Fruit fly (Drosophila melanogaster) whole organism, embryonic: Measurements from ENCODE around the gene dtn.

Experiments
- Antp ChIP-seq: fragments of 200-800 bp; sonication (Bioruptor generic); optimal IDR thresholded peaks from 3 replicates; lab custom pipeline; 2016; ENCODE audit warnings: missing biosample characterization, missing genetic modification characterization
- BEAF-32 ChIP-seq: fragments of 200-800 bp; sonication (Bioruptor generic); optimal IDR thresholded peaks from 3 replicates; lab custom pipeline; 2017; ENCODE audit warnings: missing biosample characterization, missing genetic modification characterization, mild to moderate bottlenecking, moderate library complexity, missing genetic modification reagents
- BtbVII ChIP-seq: fragments of 200-800 bp; sonication (Bioruptor generic); optimal IDR thresholded peaks from 3 replicates; lab custom pipeline; 2017; ENCODE audit warnings: missing biosample characterization, mild to moderate bottlenecking, missing genetic modification characterization
- CG10147 ChIP-seq: fragments of 200-800 bp; sonication (Bioruptor generic); optimal IDR thresholded peaks from 2 replicates; lab custom pipeline; 2019; ENCODE audit warnings: missing biosample characterization, mild to moderate bottlenecking, missing genetic modification characterization, moderate library complexity
- CG10274 ChIP-seq: fragments of 200-800 bp; sonication (Bioruptor generic); optimal IDR thresholded peaks from 3 replicates; lab custom pipeline; 2017; ENCODE audit warnings: missing biosample characterization, mild to moderate bottlenecking, missing genetic modification characterization
- CG10431 ChIP-seq: fragments of 200-800 bp; sonication (Bioruptor generic); optimal IDR thresholded peaks from 3 replicates; lab custom pipeline; 2018; ENCODE audit warnings: missing biosample characterization, mild to moderate bottlenecking, missing genetic modification characterization
- CG12236 ChIP-seq: fragments of 200-800 bp; sonication (Bioruptor generic); optimal IDR thresholded peaks from 2 replicates; lab custom pipeline; 2016; ENCODE audit warnings: missing biosample characterization, missing genetic modification characterization
- CG13123 ChIP-seq: fragments of 200-800 bp; sonication (Bioruptor generic); optimal IDR thresholded peaks from 2 replicates; lab custom pipeline; 2016; ENCODE audit warnings: missing biosample characterization, missing genetic modification characterization
- CG13424 ChIP-seq: fragments of 200-800 bp; sonication (Bioruptor generic); optimal IDR thresholded peaks from 2 replicates; lab custom pipeline; 2019; ENCODE audit warnings: missing biosample characterization, mild to moderate bottlenecking, missing genetic modification characterization, moderate library complexity
- CG14710 ChIP-seq: fragments of 200-800 bp; sonication (Bioruptor generic); optimal IDR thresholded peaks from 3 replicates; lab custom pipeline; 2019; ENCODE audit warnings: missing biosample characterization, mild to moderate bottlenecking, missing genetic modification characterization, moderate library complexity
- CG16813 ChIP-seq: fragments of 200-800 bp; sonication (Bioruptor generic); IDR thresholded peaks from 3 replicates; pipeline ENCODE4 v1.3.6; 2022; ENCODE audit warnings: missing biosample characterization, missing genetic modification characterization; ENCODE audit not compliant: partially characterized antibody
- CG16863 ChIP-seq: fragments of 200-800 bp; sonication (Bioruptor generic); optimal IDR thresholded peaks from 3 replicates; lab custom pipeline; 2016; ENCODE audit warnings: missing biosample characterization, missing genetic modification characterization
- CG17328 ChIP-seq: fragments of 200-800 bp; sonication (Bioruptor generic); IDR thresholded peaks from 2 replicates; pipeline ENCODE4 v1.3.6; 2022; ENCODE audit warnings: missing biosample characterization, missing genetic modification characterization
- CG30403 ChIP-seq: fragments of 200-800 bp; sonication (Bioruptor generic); optimal IDR thresholded peaks from 3 replicates; lab custom pipeline; 2016; ENCODE audit warnings: missing biosample characterization, missing genetic modification characterization
- CG31365 ChIP-seq: fragments of 200-800 bp; sonication (Bioruptor generic); optimal IDR thresholded peaks from 2 replicates; lab custom pipeline; 2018; ENCODE audit warnings: missing biosample characterization, mild to moderate bottlenecking, missing genetic modification characterization
- CG31441 ChIP-seq: fragments of 200-800 bp; sonication (Bioruptor generic); IDR thresholded peaks from 2 replicates; pipeline ENCODE4 v1.3.6; 2022; ENCODE audit warnings: missing biosample characterization, missing genetic modification characterization
- CG5180 ChIP-seq: fragments of 200-800 bp; sonication (Bioruptor generic); optimal IDR thresholded peaks from 3 replicates; lab custom pipeline; 2017; ENCODE audit warnings: missing biosample characterization, missing genetic modification characterization, mild to moderate bottlenecking, moderate library complexity, missing genetic modification reagents
- CG5245 ChIP-seq: fragments of 200-800 bp; sonication (Bioruptor generic); optimal IDR thresholded peaks from 3 replicates; lab custom pipeline; 2016; ENCODE audit warnings: missing biosample characterization, missing genetic modification characterization
- CG6813 ChIP-seq: fragments of 200-800 bp; sonication (Bioruptor generic); optimal IDR thresholded peaks from 2 replicates; lab custom pipeline; 2017; ENCODE audit warnings: missing biosample characterization, missing genetic modification characterization, mild to moderate bottlenecking, moderate library complexity, missing genetic modification reagents
- CG8281 ChIP-seq: fragments of 200-800 bp; sonication (Bioruptor generic); optimal IDR thresholded peaks from 2 replicates; lab custom pipeline; 2018; ENCODE audit warnings: missing biosample characterization, mild to moderate bottlenecking, missing genetic modification characterization, moderate library complexity
- Deaf1 ChIP-seq: fragments of 200-800 bp; optimal IDR thresholded peaks from 3 replicates; lab custom pipeline; 2019; ENCODE audit warnings: missing biosample characterization, mild to moderate bottlenecking, missing genetic modification characterization, moderate library complexity
- E2f2 ChIP-seq: fragments of 200-800 bp; sonication (Bioruptor generic); IDR thresholded peaks from 2 replicates; pipeline ENCODE4 v1.3.6; 2022; ENCODE audit warnings: missing biosample characterization, missing genetic modification characterization
- Side ChIP-seq: fragments of 200-800 bp; sonication (Bioruptor generic); optimal IDR thresholded peaks from 2 replicates; lab custom pipeline; 2016; ENCODE audit warnings: missing biosample characterization, missing genetic modification characterization
- Six4 ChIP-seq: fragments of 200-800 bp; sonication (Bioruptor generic); optimal IDR thresholded peaks from 2 replicates; lab custom pipeline; 2016; ENCODE audit warnings: missing biosample characterization, missing genetic modification characterization
- al ChIP-seq: fragments of 200-800 bp; sonication (Bioruptor generic); IDR thresholded peaks from 2 replicates; pipeline ENCODE4 v1.3.6; 2022; ENCODE audit warnings: missing biosample characterization, missing genetic modification characterization
- amos ChIP-seq: fragments of 200-800 bp; sonication (Bioruptor generic); IDR thresholded peaks from 2 replicates; pipeline ENCODE4 v1.3.6; 2022; ENCODE audit warnings: missing biosample characterization, missing genetic modification characterization; ENCODE audit not compliant: partially characterized antibody
- ato ChIP-seq: fragments of 200-800 bp; sonication (Bioruptor generic); IDR thresholded peaks from 2 replicates; pipeline ENCODE4 v1.3.6; 2022; ENCODE audit warnings: missing biosample characterization, missing genetic modification characterization; ENCODE audit not compliant: partially characterized antibody
- az2 ChIP-seq: fragments of 200-800 bp; sonication (Bioruptor generic); optimal IDR thresholded peaks from 3 replicates; lab custom pipeline; 2016; ENCODE audit warnings: missing biosample characterization, missing genetic modification characterization
- bsh ChIP-seq, 2 experiments: fragments of 200-800 bp; sonication (Bioruptor generic); optimal IDR thresholded peaks; 2 replicates each; lab custom pipeline; 2017 to 2018; ENCODE audit warnings: mild to moderate bottlenecking in 2 of 2, missing biosample characterization in 2 of 2, missing genetic modification characterization in 2 of 2, moderate library complexity in 1 of 2
- cas ChIP-seq: fragments of 200-800 bp; sonication (Bioruptor generic); IDR thresholded peaks from 2 replicates; pipeline ENCODE4 v1.3.6; 2022; ENCODE audit warnings: missing biosample characterization, missing genetic modification characterization
- dati ChIP-seq: fragments of 200-800 bp; sonication (Bioruptor generic); IDR thresholded peaks from 2 replicates; pipeline ENCODE4 v1.3.6; 2022; ENCODE audit warnings: missing biosample characterization, missing genetic modification characterization
- ems ChIP-seq: fragments of 200-800 bp; sonication (Bioruptor generic); optimal IDR thresholded peaks from 3 replicates; lab custom pipeline; 2016; ENCODE audit warnings: missing biosample characterization, missing genetic modification characterization
- fd64A ChIP-seq: fragments of 200-800 bp; sonication (Bioruptor generic); optimal IDR thresholded peaks from 3 replicates; lab custom pipeline; 2018; ENCODE audit warnings: missing biosample characterization, mild to moderate bottlenecking, missing genetic modification characterization
- gro ChIP-seq: fragments of 200-800 bp; sonication (Bioruptor generic); optimal IDR thresholded peaks from 2 replicates; lab custom pipeline; 2016; ENCODE audit warnings: missing biosample characterization, missing genetic modification characterization
- ham ChIP-seq: fragments of 200-800 bp; sonication (Bioruptor generic); IDR thresholded peaks from 2 replicates; pipeline ENCODE4 v1.3.6; 2022; ENCODE audit warnings: missing biosample characterization, missing genetic modification characterization
- her ChIP-seq: fragments of 200-800 bp; sonication (Bioruptor generic); optimal IDR thresholded peaks from 2 replicates; lab custom pipeline; 2016; ENCODE audit warnings: missing biosample characterization, missing genetic modification characterization
- hkb ChIP-seq, 2 experiments: fragments of 200-800 bp in 1 of 2; fragments of >200 bp in 1 of 2; sonication (Bioruptor generic) in 1 of 2; IDR thresholded peaks in 1 of 2; optimal IDR thresholded peaks in 1 of 2; 2 replicates each; pipeline versions ENCODE4 v1.3.6 to Lab custom; 2017 to 2022; ENCODE audit warnings: missing biosample characterization in 1 of 2, missing genetic modification characterization in 1 of 2
- klu ChIP-seq: fragments of 200-800 bp; sonication (Bioruptor generic); IDR thresholded peaks from 2 replicates; pipeline ENCODE4 v1.3.6; 2022; ENCODE audit warnings: missing biosample characterization, missing genetic modification characterization
- pfk ChIP-seq: fragments of 200-800 bp; sonication (Bioruptor generic); optimal IDR thresholded peaks from 2 replicates; lab custom pipeline; 2018; ENCODE audit warnings: missing biosample characterization, mild to moderate bottlenecking, missing genetic modification characterization, moderate library complexity
- pros ChIP-seq: fragments of 200-800 bp; sonication (Bioruptor generic); optimal IDR thresholded peaks from 3 replicates; lab custom pipeline; 2019; ENCODE audit warnings: missing biosample characterization, mild to moderate bottlenecking, missing genetic modification characterization, moderate library complexity
- rib ChIP-seq: fragments of 200-800 bp; sonication (Bioruptor generic); IDR thresholded peaks from 2 replicates; pipeline ENCODE4 v1.3.6; 2022; ENCODE audit warnings: missing biosample characterization, missing genetic modification characterization
- row ChIP-seq: fragments of 200-800 bp; sonication (Bioruptor generic); IDR thresholded peaks from 3 replicates; pipeline ENCODE4 v1.3.6; 2022; ENCODE audit warnings: missing biosample characterization, missing genetic modification characterization
- schlank ChIP-seq: fragments of 200-800 bp; sonication (Bioruptor generic); optimal IDR thresholded peaks from 2 replicates; lab custom pipeline; 2018; ENCODE audit warnings: missing biosample characterization, mild to moderate bottlenecking, missing genetic modification characterization
- seq ChIP-seq: fragments of 200-800 bp; sonication (Bioruptor generic); IDR thresholded peaks from 2 replicates; pipeline ENCODE4 v1.3.6; 2022; ENCODE audit warnings: missing biosample characterization, missing genetic modification characterization
- sob ChIP-seq: fragments of 200-800 bp; sonication (Bioruptor generic); IDR thresholded peaks from 2 replicates; pipeline ENCODE4 v1.3.6; 2022; ENCODE audit warnings: missing biosample characterization, missing genetic modification characterization
- tap ChIP-seq: fragments of 200-800 bp; optimal IDR thresholded peaks from 3 replicates; lab custom pipeline; 2019; ENCODE audit warnings: missing biosample characterization, mild to moderate bottlenecking, missing genetic modification characterization, moderate library complexity
- vfl ChIP-seq: fragments of 200-800 bp; sonication (Bioruptor generic); optimal IDR thresholded peaks from 2 replicates; lab custom pipeline; 2016; ENCODE audit warnings: missing biosample characterization, missing genetic modification characterization
- wor ChIP-seq: fragments of 200-800 bp; sonication (Bioruptor generic); IDR thresholded peaks from 2 replicates; pipeline ENCODE4 v1.3.6; 2022; ENCODE audit warnings: missing biosample characterization, missing genetic modification characterization
- z ChIP-seq: fragments of 200-800 bp; sonication (Bioruptor generic); IDR thresholded peaks from 3 replicates; pipeline ENCODE4 v1.3.6; 2022; ENCODE audit warnings: missing biosample characterization, missing genetic modification characterization
- zfh1 ChIP-seq: fragments of 200-800 bp; sonication (Bioruptor generic); IDR thresholded peaks from 3 replicates; pipeline ENCODE4 v1.3.6; 2022; ENCODE audit warnings: missing biosample characterization, missing genetic modification characterization

Gene dtn

DNA sequence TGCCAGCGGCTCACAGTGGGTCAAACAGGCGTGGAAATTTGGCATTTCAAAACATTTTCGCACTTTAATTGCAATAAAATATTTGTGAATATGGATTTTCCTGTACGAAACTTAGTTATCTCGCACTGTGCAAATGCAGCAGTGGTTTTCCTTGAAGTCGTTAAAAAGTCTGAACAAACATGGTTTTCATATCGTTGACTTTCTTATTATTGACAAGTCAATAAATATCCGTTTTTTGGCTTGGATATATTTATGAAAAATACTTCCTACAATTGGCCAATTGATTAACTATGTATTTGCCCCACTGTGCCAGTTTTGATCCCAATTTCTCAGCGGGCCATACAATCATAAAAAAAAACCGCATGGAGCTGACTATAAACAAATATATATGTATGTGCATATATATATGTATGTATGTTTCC, 40.0 kb downstream of the dtn start (continued):
- TF ChIP-seq CG16863 (GFP tag; lab: Kevin White, UChicago), result peak; percentile 97
- TF ChIP-seq CG30403 (GFP tag; lab: Kevin White, UChicago), result peak; percentile 98
- peak; percentile 92 for TF ChIP-seq CG10147
- peak; percentile 98 for TF ChIP-seq az2 (GFP tag; lab: Kevin White, UChicago)
- peak; percentile 91 for TF ChIP-seq CG14710 (tag; lab: Kevin White, UChicago)
- peak; percentile 89 for TF ChIP-seq CG5180 (GFP tag; lab: Kevin White, UChicago)
- peak; percentile 96 for TF ChIP-seq CG12236
- peak; percentile 94 for TF ChIP-seq BtbVII (GFP tag; lab: Kevin White, UChicago)
- TF ChIP-seq BEAF-32 (GFP tag; lab: Kevin White, UChicago), result peak; percentile 7
- TF ChIP-seq CG6813 (GFP tag; lab: Kevin White, UChicago), result peak; percentile 93
- TF ChIP-seq bsh (GFP tag; optimal IDR thresholded peaks at IDR 0.05; lab: Kevin White, UChicago), result peak; percentile 91 to 96
- TF ChIP-seq CG16813 (GFP tag; lab: Robert Waterston, UW), result no peak
- TF ChIP-seq gro (GFP tag; lab: Kevin White, UChicago), result peak; percentile 88
- TF ChIP-seq CG8281, result peak; percentile 82
- peak; percentile 92 for TF ChIP-seq row
- TF ChIP-seq CG31365, result peak; percentile 86
- TF ChIP-seq CG31441, result peak; percentile 96
- peak; percentile 87 for TF ChIP-seq CG10274 (GFP tag; lab: Kevin White, UChicago)
- peak; percentile 76 for TF ChIP-seq Deaf1 (tag; lab: Kevin White, UChicago)
- peak; percentile 96 for TF ChIP-seq wor (GFP tag; lab: Robert Waterston, UW)
- peak; percentile 94 for TF ChIP-seq Six4 (GFP tag; lab: Kevin White, UChicago)
- peak; percentile 84 for TF ChIP-seq E2f2 (GFP tag; lab: Robert Waterston, UW)
- TF ChIP-seq klu (GFP tag; lab: Robert Waterston, UW), result peak; percentile 84
- TF ChIP-seq ato (GFP tag; lab: Robert Waterston, UW), result no peak
- peak; percentile 97 for TF ChIP-seq seq (GFP tag; lab: Robert Waterston, UW)
- TF ChIP-seq hkb (optimal IDR thresholded peaks at IDR 0.05; lab: Kevin White, UChicago), result no peak
- TF ChIP-seq hkb (GFP tag; IDR thresholded peaks at IDR 0.05; lab: Robert Waterston, UW), result peak; percentile 97
- peak; percentile 94 for TF ChIP-seq CG5245 (GFP tag; lab: Kevin White, UChicago)
- TF ChIP-seq CG13123, result peak; percentile 93
- TF ChIP-seq Antp (GFP tag; lab: Kevin White, UChicago), result peak; percentile 96
- TF ChIP-seq pfk, result no peak
- peak; percentile 93 for TF ChIP-seq Side (GFP tag; lab: Kevin White, UChicago)
- TF ChIP-seq her (GFP tag; lab: Kevin White, UChicago), result peak; percentile 91
- peak; percentile 69; the same call in 2 of the 3 replicates for TF ChIP-seq z (GFP tag; lab: Robert Waterston, UW)
- TF ChIP-seq dati (GFP tag; lab: Robert Waterston, UW), result peak; percentile 83
- peak; percentile 90 for TF ChIP-seq cas
- peak; percentile 82 for TF ChIP-seq rib (GFP tag; lab: Robert Waterston, UW)
- peak; percentile 94 for TF ChIP-seq zfh1 (GFP tag; lab: Robert Waterston, UW)
- TF ChIP-seq tap, result peak; percentile 93
- no peak for TF ChIP-seq amos (GFP tag; lab: Robert Waterston, UW)
- TF ChIP-seq schlank (tag; lab: Kevin White, UChicago), result peak; percentile 92
- peak; percentile 96 for TF ChIP-seq ems (GFP tag; lab: Kevin White, UChicago)
- TF ChIP-seq CG10431 (GFP tag; lab: Kevin White, UChicago), result peak; percentile 50
- peak; percentile 88 for TF ChIP-seq sob (GFP tag; lab: Robert Waterston, UW)
- peak; percentile 94 for TF ChIP-seq CG17328 (GFP tag; lab: Robert Waterston, UW)
- peak; percentile 97 for TF ChIP-seq CG13424
- peak; percentile 50; the same call in 1 of the 2 replicates for TF ChIP-seq ham (GFP tag; lab: Robert Waterston, UW)
- TF ChIP-seq pros (GFP tag; lab: Kevin White, UChicago), result no peak
- TF ChIP-seq al, result peak; percentile 86
- TF ChIP-seq vfl (GFP tag; lab: Kevin White, UChicago), result peak; percentile 84
- TF ChIP-seq fd64A (GFP tag; lab: Kevin White, UChicago), result peak; percentile 87
